Fruit fly (Drosophila melanogaster): Measurements from ENCODE around the gene Eip63F-1.

DNA sequence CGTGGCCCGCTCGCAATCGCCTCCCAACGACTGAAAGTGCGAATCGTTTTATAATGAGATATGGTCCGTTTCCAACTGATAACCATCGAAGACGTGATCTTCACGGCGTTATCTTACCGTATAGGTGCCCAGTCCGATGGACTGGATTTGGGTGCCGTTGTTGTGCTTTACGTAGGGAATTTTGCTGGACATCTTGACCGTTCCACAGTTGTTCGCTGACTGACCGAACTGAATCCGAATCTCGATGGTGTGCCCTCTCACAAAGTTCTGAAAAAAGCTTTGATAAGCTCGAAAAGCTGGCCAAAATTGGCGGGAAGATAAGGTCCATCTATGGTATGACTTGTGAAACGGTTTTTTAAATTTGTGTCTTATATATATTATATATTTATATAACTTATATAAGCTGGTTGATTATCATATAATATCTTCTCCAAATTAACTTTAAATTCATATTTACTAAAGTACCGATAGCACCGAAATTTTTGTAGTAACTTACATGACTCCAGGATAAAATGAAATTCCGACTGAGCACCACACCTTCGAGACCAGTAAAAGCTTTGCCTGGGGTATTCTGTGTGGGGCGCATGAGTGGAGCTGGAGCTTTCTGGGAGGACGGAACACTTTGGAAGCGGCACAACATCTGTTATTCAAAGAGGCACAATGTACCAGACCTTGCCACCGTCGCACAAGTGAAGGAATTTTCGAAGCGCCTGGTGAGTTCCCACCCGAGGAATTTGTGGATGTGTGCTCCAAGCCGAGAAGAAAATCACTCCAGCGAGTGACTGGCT, 7.0 kb upstream of the Eip63F-1 start, which contains the start of the genes CG10863 and CG14982:
- no peak for TF ChIP-seq psq (optimal IDR thresholded peaks at IDR 0.05)
- no peak for TF ChIP-seq usp (GFP tag; optimal IDR thresholded peaks at IDR 0.05)
- TF ChIP-seq pan (optimal IDR thresholded peaks at IDR 0.05), result no peak

All from whole organism.